Worm (Caenorhabditis elegans): ENCODE results near the gene cnx-1.

- TF ChIP-seq him-1 (tag; optimal IDR thresholded peaks at IDR 0.05): no peak
- no peak for TF ChIP-seq W03F9.2 (tag; optimal IDR thresholded peaks at IDR 0.05)
- no peak for TF ChIP-seq dao-5 (tag; optimal IDR thresholded peaks at IDR 0.05)
Measured at ce11 chrIII:9825073-9825828, 8.3 kb upstream of the cnx-1 start, which contains the start of gene ZK632.9.

Data from whole organism, L4/young adult.